Worm (Caenorhabditis elegans) whole organism, early embryonic: ENCODE results near the gene F55D1.1.

Source experiments
- B0310.2 ChIP-seq: sonication (generic microtip); optimal IDR thresholded peaks from 2 replicates; lab custom pipeline; 2016; ENCODE audit warnings: mild to moderate bottlenecking, missing genetic modification characterization, missing compliant biosample characterization
- F13C5.2 ChIP-seq: sonication (generic microtip); optimal IDR thresholded peaks from 2 replicates; lab custom pipeline; 2017; ENCODE audit warnings: mild to moderate bottlenecking, missing genetic modification characterization, inconsistent platforms, missing compliant biosample characterization
- aly-1 ChIP-seq: sonication (generic microtip); optimal IDR thresholded peaks from 2 replicates; lab custom pipeline; 2016; ENCODE audit warnings: missing genetic modification characterization, missing compliant biosample characterization
- ama-1 ChIP-seq: fragments of 150-350 bp; optimal IDR thresholded peaks from 2 replicates; lab custom pipeline; 2014
- ceh-13 ChIP-seq: fragments of 200-800 bp; sonication (Bioruptor generic); optimal IDR thresholded peaks from 2 replicates; lab custom pipeline; 2018; ENCODE audit warnings: mild to moderate bottlenecking, missing genetic modification characterization, missing compliant biosample characterization
- ceh-36 ChIP-seq: sonication (generic microtip); optimal IDR thresholded peaks from 2 replicates; lab custom pipeline; 2016; ENCODE audit warnings: missing genetic modification characterization, inconsistent platforms, missing compliant biosample characterization
- ets-7 ChIP-seq: sonication (generic microtip); optimal IDR thresholded peaks from 2 replicates; lab custom pipeline; 2016; ENCODE audit warnings: missing genotype, missing genetic modification characterization, missing compliant biosample characterization
- flt-1 ChIP-seq: fragments of 200-800 bp; sonication (Bioruptor generic); IDR thresholded peaks from 2 replicates; pipeline ENCODE4 v1.3.6; 2022; ENCODE audit warnings: missing genetic modification characterization, missing compliant biosample characterization
- hmbx-1 ChIP-seq: sonication (generic microtip); optimal IDR thresholded peaks from 2 replicates; lab custom pipeline; 2016; ENCODE audit warnings: mild to moderate bottlenecking, missing genetic modification characterization, missing compliant biosample characterization
- hmg-4 ChIP-seq: fragments of 200-800 bp; sonication (Bioruptor generic); optimal IDR thresholded peaks from 2 replicates; lab custom pipeline; 2018; ENCODE audit warnings: mild to moderate bottlenecking, missing genetic modification characterization, missing compliant biosample characterization
- hnd-1 ChIP-seq: sonication (generic microtip); optimal IDR thresholded peaks from 2 replicates; lab custom pipeline; 2016; ENCODE audit warnings: missing genetic modification characterization, missing compliant biosample characterization
- pes-1 ChIP-seq: fragments of 200-800 bp; sonication (Bioruptor generic); IDR thresholded peaks from 2 replicates; pipeline ENCODE4 v1.3.6; 2022; ENCODE audit warnings: missing genetic modification reagents, missing genetic modification characterization, missing compliant biosample characterization
- scrt-1 ChIP-seq: fragments of 200-800 bp; sonication (Bioruptor generic); IDR thresholded peaks from 2 replicates; pipeline ENCODE4 v1.3.6; 2022; ENCODE audit warnings: missing genetic modification characterization, missing compliant biosample characterization
- sea-1 ChIP-seq: fragments of 200-800 bp; sonication (Bioruptor generic); conservative IDR thresholded peaks from 2 replicates; pipeline ENCODE4 v1.3.6; 2022; ENCODE audit warnings: missing genetic modification characterization, missing compliant biosample characterization
- tbx-11 ChIP-seq: fragments of 200-800 bp; sonication (Bioruptor generic); IDR thresholded peaks from 2 replicates; pipeline ENCODE4 v1.3.6; 2022; ENCODE audit warnings: missing genetic modification characterization, missing compliant biosample characterization
- tbx-37 ChIP-seq: fragments of 200-800 bp; sonication (Bioruptor generic); conservative IDR thresholded peaks from 2 replicates; pipeline ENCODE4 v1.3.6; 2022; ENCODE audit warnings: missing genetic modification reagents, missing genetic modification characterization, missing compliant biosample characterization
- tra-4 ChIP-seq: sonication (generic microtip); optimal IDR thresholded peaks from 2 replicates; lab custom pipeline; 2017; ENCODE audit warnings: missing genetic modification characterization, missing compliant biosample characterization

F55D1.1 gene

ce11 chrX:5457184-5457583 is 32.5 kb upstream of the F55D1.1 start:
- TF ChIP-seq aly-1 (tag; lab: Kevin White, UChicago) (no peak), ets-7 (tag; lab: Kevin White, UChicago) (no peak), B0310.2 (tag; lab: Kevin White, UChicago) (no peak), F13C5.2 (tag; lab: Kevin White, UChicago) (no peak)

- TF ChIP-seq tbx-11: no peak
- no peak for TF ChIP-seq sea-1
- no peak for TF ChIP-seq hnd-1 (tag; lab: Kevin White, UChicago)
- TF ChIP-seq hmbx-1 (tag; lab: Kevin White, UChicago): no peak
- TF ChIP-seq tbx-37 (GFP tag; lab: Robert Waterston, UW): no peak
- TF ChIP-seq aly-1 (tag; lab: Kevin White, UChicago): no peak
- no peak for TF ChIP-seq ceh-13
- TF ChIP-seq flt-1: no peak
- no peak for TF ChIP-seq scrt-1
- TF ChIP-seq hmg-4 (GFP tag; lab: Kevin White, UChicago): no peak
- TF ChIP-seq pes-1 (GFP tag; lab: Robert Waterston, UW): no peak
- TF ChIP-seq ceh-36 (tag; lab: Kevin White, UChicago): no peak
- TF ChIP-seq F13C5.2 (tag; lab: Kevin White, UChicago): no peak
Measured at ce11 chrX:5458043-5458442, 31.6 kb upstream of the F55D1.1 start.

- TF ChIP-seq hmbx-1 (tag; lab: Kevin White, UChicago): no peak
- TF ChIP-seq ama-1 (lab: Kevin White, UChicago): no peak
- TF ChIP-seq aly-1 (tag; lab: Kevin White, UChicago): no peak
Measured at ce11 chrX:5458750-5459149, 30.9 kb upstream of the F55D1.1 start.

ce11 chrX:5460930-5461329 is 28.7 kb upstream of the F55D1.1 start, which contains the start of gene ddr-1:
Gene ddr-1 (plus strand): TSS chrX:5461230.
- TF ChIP-seq ama-1 (lab: Kevin White, UChicago) (no peak), sea-1 (no peak), B0310.2 (tag; lab: Kevin White, UChicago) (no peak), tbx-37 (GFP tag; lab: Robert Waterston, UW) (no peak), F13C5.2 (tag; lab: Kevin White, UChicago) (no peak), tra-4 (tag; lab: Kevin White, UChicago) (no peak), ceh-13 (no peak), tbx-11 (no peak), hmbx-1 (tag; lab: Kevin White, UChicago) (no peak), flt-1 (no peak), hmg-4 (GFP tag; lab: Kevin White, UChicago) (no peak), ets-7 (tag; lab: Kevin White, UChicago) (no peak), hnd-1 (tag; lab: Kevin White, UChicago) (no peak), aly-1 (tag; lab: Kevin White, UChicago) (no peak), ceh-36 (tag; lab: Kevin White, UChicago) (no peak), pes-1 (GFP tag; lab: Robert Waterston, UW) (no peak), scrt-1 (no peak)

- TF ChIP-seq B0310.2 (tag; lab: Kevin White, UChicago) (no peak), hmg-4 (GFP tag; lab: Kevin White, UChicago) (no peak), ama-1 (lab: Kevin White, UChicago) (no peak), tbx-37 (GFP tag; lab: Robert Waterston, UW) (no peak), sea-1 (no peak), ceh-13 (no peak), tra-4 (tag; lab: Kevin White, UChicago) (no peak), pes-1 (GFP tag; lab: Robert Waterston, UW) (no peak)
Measured at ce11 chrX:5465631-5466030, 24.0 kb upstream of the F55D1.1 start.

ce11 chrX:5466149-5466548 is 23.5 kb upstream of the F55D1.1 start:
- no peak for TF ChIP-seq hmbx-1 (tag; lab: Kevin White, UChicago)
- TF ChIP-seq B0310.2 (tag; lab: Kevin White, UChicago): no peak
- TF ChIP-seq flt-1: no peak
- TF ChIP-seq ama-1 (lab: Kevin White, UChicago): no peak
- TF ChIP-seq scrt-1: no peak
- TF ChIP-seq hnd-1 (tag; lab: Kevin White, UChicago): no peak
- TF ChIP-seq tra-4 (tag; lab: Kevin White, UChicago): no peak
- TF ChIP-seq ceh-13: no peak
- no peak for TF ChIP-seq tbx-11
- TF ChIP-seq tbx-37 (GFP tag; lab: Robert Waterston, UW): no peak
- no peak for TF ChIP-seq F13C5.2 (tag; lab: Kevin White, UChicago)

ce11 chrX:5467308-5467707 is 22.3 kb upstream of the F55D1.1 start:
- TF ChIP-seq tra-4 (tag; lab: Kevin White, UChicago) (no peak), ceh-36 (tag; lab: Kevin White, UChicago) (no peak), flt-1 (no peak), tbx-11 (no peak), ceh-13 (no peak), hnd-1 (tag; lab: Kevin White, UChicago) (no peak), hmbx-1 (tag; lab: Kevin White, UChicago) (no peak), sea-1 (no peak), B0310.2 (tag; lab: Kevin White, UChicago) (no peak), tbx-37 (GFP tag; lab: Robert Waterston, UW) (no peak), ama-1 (lab: Kevin White, UChicago) (no peak), pes-1 (GFP tag; lab: Robert Waterston, UW) (no peak), hmg-4 (GFP tag; lab: Kevin White, UChicago) (no peak)

- TF ChIP-seq B0310.2 (tag; lab: Kevin White, UChicago) (no peak), F13C5.2 (tag; lab: Kevin White, UChicago) (no peak), aly-1 (tag; lab: Kevin White, UChicago) (no peak), pes-1 (GFP tag; lab: Robert Waterston, UW) (no peak), tra-4 (tag; lab: Kevin White, UChicago) (no peak), scrt-1 (no peak), hmbx-1 (tag; lab: Kevin White, UChicago) (no peak), ceh-36 (tag; lab: Kevin White, UChicago) (no peak), flt-1 (no peak), ets-7 (tag; lab: Kevin White, UChicago) (no peak), hmg-4 (GFP tag; lab: Kevin White, UChicago) (no peak), ceh-13 (no peak), tbx-11 (no peak)
Measured at ce11 chrX:5467820-5468270, 21.8 kb upstream of the F55D1.1 start, which contains the start of gene dpyd-1. Gene dpyd-1 (plus strand): TSS chrX:5467870.
